Worm (Caenorhabditis elegans) whole organism, L3 larva: Measurements from ENCODE around the gene acr-14.

ENCODE experiments used
- R02D3.7 ChIP-seq: fragments of 150-350 bp; optimal IDR thresholded peaks from 2 replicates; lab custom pipeline; 2014; ENCODE audit warnings: missing biosample characterization, missing genetic modification characterization
- ZK546.5 ChIP-seq: sonication (generic microtip); optimal IDR thresholded peaks from 2 replicates; lab custom pipeline; 2017; ENCODE audit warnings: missing biosample characterization, missing genetic modification characterization
- ceh-16 ChIP-seq: sonication (generic microtip); optimal IDR thresholded peaks from 2 replicates; lab custom pipeline; 2017; ENCODE audit warnings: missing biosample characterization, missing genetic modification characterization
- ceh-28 ChIP-seq: fragments of 150-350 bp; optimal IDR thresholded peaks from 2 replicates; lab custom pipeline; 2014; ENCODE audit warnings: missing biosample characterization, missing genetic modification reagents, missing genetic modification characterization
- ceh-82 ChIP-seq: fragments of 150-350 bp; optimal IDR thresholded peaks from 2 replicates; lab custom pipeline; 2014; ENCODE audit warnings: missing biosample characterization, missing genetic modification characterization
- ceh-9 ChIP-seq: sonication (generic microtip); optimal IDR thresholded peaks from 2 replicates; lab custom pipeline; 2018; ENCODE audit warnings: missing biosample characterization, missing genetic modification characterization
- daf-12 ChIP-seq: fragments of 150-350 bp; optimal IDR thresholded peaks from 2 replicates; lab custom pipeline; 2014; ENCODE audit warnings: missing biosample characterization, missing genetic modification reagents, missing genetic modification characterization
- egl-5 ChIP-seq: fragments of 150-350 bp; optimal IDR thresholded peaks from 2 replicates; lab custom pipeline; 2017; ENCODE audit warnings: missing biosample characterization, missing genetic modification reagents, missing genetic modification characterization, inconsistent platforms
- elt-1 ChIP-seq: fragments of 150-350 bp; optimal IDR thresholded peaks from 2 replicates; lab custom pipeline; 2014; ENCODE audit warnings: missing biosample characterization, missing genetic modification characterization
- elt-2 ChIP-seq: sonication (generic microtip); optimal IDR thresholded peaks from 2 replicates; lab custom pipeline; 2016; ENCODE audit warnings: missing genetic modification reagents, mild to moderate bottlenecking, missing genetic modification characterization, missing compliant biosample characterization
- elt-3 ChIP-seq, 3 experiments: fragments of 150-350 bp in 1 of 3; sonication (generic microtip) in 2 of 3; optimal IDR thresholded peaks; 2 replicates in 2 of 3; 4 replicates in 1 of 3; lab custom pipeline; 2014 to 2017; ENCODE audit warnings: missing biosample characterization in 3 of 3, missing genetic modification characterization in 3 of 3
- fkh-10 ChIP-seq: sonication (generic microtip); optimal IDR thresholded peaks from 2 replicates; lab custom pipeline; 2017; ENCODE audit warnings: missing biosample characterization, missing genetic modification reagents, missing genetic modification characterization
- hmg-11 ChIP-seq: sonication (generic microtip); optimal IDR thresholded peaks from 2 replicates; lab custom pipeline; 2016; ENCODE audit warnings: missing genetic modification characterization, missing compliant biosample characterization
- lin-15B ChIP-seq: fragments of 150-350 bp; optimal IDR thresholded peaks from 2 replicates; lab custom pipeline; 2014; ENCODE audit warnings: missing biosample characterization, missing genetic modification characterization
- lin-39 ChIP-seq: fragments of 150-350 bp; optimal IDR thresholded peaks from 2 replicates; lab custom pipeline; 2018; ENCODE audit warnings: missing biosample characterization, missing genetic modification reagents, missing genetic modification characterization
- nfya-1 ChIP-seq: sonication (generic microtip); optimal IDR thresholded peaks from 2 replicates; lab custom pipeline; 2017; ENCODE audit warnings: missing genetic modification characterization, mild to moderate bottlenecking, missing compliant biosample characterization, antibody characterized with exemption, moderate library complexity; ENCODE audit not compliant: insufficient read depth
- nhr-11 ChIP-seq: fragments of 150-350 bp; optimal IDR thresholded peaks from 2 replicates; lab custom pipeline; 2014; ENCODE audit warnings: missing biosample characterization, missing genetic modification characterization
- nhr-12 ChIP-seq: fragments of 150-350 bp; optimal IDR thresholded peaks from 2 replicates; lab custom pipeline; 2014; ENCODE audit warnings: missing biosample characterization, missing genetic modification characterization
- nhr-23 ChIP-seq: fragments of 150-350 bp; optimal IDR thresholded peaks from 2 replicates; lab custom pipeline; 2014; ENCODE audit warnings: missing biosample characterization, missing genetic modification reagents, missing genetic modification characterization
- nhr-237 ChIP-seq: fragments of 150-350 bp; optimal IDR thresholded peaks from 2 replicates; lab custom pipeline; 2014; ENCODE audit warnings: missing biosample characterization, missing genetic modification characterization
- nhr-25 ChIP-seq: sonication (generic microtip); optimal IDR thresholded peaks from 2 replicates; lab custom pipeline; 2017; ENCODE audit warnings: missing biosample characterization, missing genetic modification characterization
- nhr-28 ChIP-seq: fragments of 150-350 bp; optimal IDR thresholded peaks from 2 replicates; lab custom pipeline; 2014; ENCODE audit warnings: missing biosample characterization, missing genetic modification characterization
- nhr-43 ChIP-seq: sonication (generic microtip); optimal IDR thresholded peaks from 2 replicates; lab custom pipeline; 2016; ENCODE audit warnings: mild to moderate bottlenecking, missing genetic modification characterization, missing compliant biosample characterization; ENCODE audit not compliant: poor library complexity, severe bottlenecking
- nhr-67 ChIP-seq: fragments of 150-350 bp; optimal IDR thresholded peaks from 2 replicates; lab custom pipeline; 2014; ENCODE audit warnings: missing biosample characterization, missing genetic modification characterization
- nhr-76 ChIP-seq: fragments of 150-350 bp; sonication (generic microtip); optimal IDR thresholded peaks from 5 replicates; lab custom pipeline; 2014; ENCODE audit warnings: missing biosample characterization, missing genetic modification characterization
- pha-4 ChIP-seq: fragments of 150-350 bp; optimal IDR thresholded peaks from 2 replicates; lab custom pipeline; 2014; ENCODE audit warnings: missing biosample characterization, missing genetic modification reagents, missing genetic modification characterization
- pqm-1 ChIP-seq: fragments of 150-350 bp; optimal IDR thresholded peaks from 2 replicates; lab custom pipeline; 2017; ENCODE audit warnings: missing biosample characterization, missing genetic modification characterization, inconsistent platforms
- sea-2 ChIP-seq: fragments of 150-350 bp; sonication (generic microtip); optimal IDR thresholded peaks from 4 replicates; lab custom pipeline; 2014; ENCODE audit warnings: missing biosample characterization, missing genetic modification reagents, missing genetic modification characterization
- skn-1 ChIP-seq: fragments of 150-350 bp; optimal IDR thresholded peaks from 2 replicates; lab custom pipeline; 2014; ENCODE audit warnings: missing biosample characterization, missing genetic modification characterization
- snpc-4 ChIP-seq: fragments of 150-350 bp; optimal IDR thresholded peaks from 2 replicates; lab custom pipeline; 2014; ENCODE audit warnings: missing biosample characterization, missing genetic modification characterization
- zag-1 ChIP-seq: fragments of 150-350 bp; optimal IDR thresholded peaks from 2 replicates; lab custom pipeline; 2014; ENCODE audit warnings: missing biosample characterization, missing genetic modification characterization
- ztf-4 ChIP-seq: fragments of 150-350 bp; optimal IDR thresholded peaks from 2 replicates; lab custom pipeline; 2014; ENCODE audit warnings: missing biosample characterization, missing genetic modification characterization

acr-14 gene

ce11 chrII:8157991-8158390 lies 19.0 kb downstream of the acr-14 start, which contains the start of gene pch-2 (continued):
- TF ChIP-seq zag-1 (no peak), daf-12 (no peak), nhr-43 (tag; lab: Kevin White, UChicago) (peak; percentile 33), ceh-9 (tag; lab: Kevin White, UChicago) (no peak)

- TF ChIP-seq ZK546.5 (tag; lab: Kevin White, UChicago) (no peak), nhr-11 (tag; lab: Kevin White, UChicago) (peak; percentile 44), nhr-25 (tag; lab: Kevin White, UChicago) (no peak)
Observed at ce11 chrII:8156845-8157373, 20.1 kb downstream of the acr-14 start, which contains the start of the genes tub-1 and tmem-138. Gene tub-1 (minus strand): TSS chrII:8156945. Gene tmem-138 (plus strand): TSS chrII:8157323.

DNA sequence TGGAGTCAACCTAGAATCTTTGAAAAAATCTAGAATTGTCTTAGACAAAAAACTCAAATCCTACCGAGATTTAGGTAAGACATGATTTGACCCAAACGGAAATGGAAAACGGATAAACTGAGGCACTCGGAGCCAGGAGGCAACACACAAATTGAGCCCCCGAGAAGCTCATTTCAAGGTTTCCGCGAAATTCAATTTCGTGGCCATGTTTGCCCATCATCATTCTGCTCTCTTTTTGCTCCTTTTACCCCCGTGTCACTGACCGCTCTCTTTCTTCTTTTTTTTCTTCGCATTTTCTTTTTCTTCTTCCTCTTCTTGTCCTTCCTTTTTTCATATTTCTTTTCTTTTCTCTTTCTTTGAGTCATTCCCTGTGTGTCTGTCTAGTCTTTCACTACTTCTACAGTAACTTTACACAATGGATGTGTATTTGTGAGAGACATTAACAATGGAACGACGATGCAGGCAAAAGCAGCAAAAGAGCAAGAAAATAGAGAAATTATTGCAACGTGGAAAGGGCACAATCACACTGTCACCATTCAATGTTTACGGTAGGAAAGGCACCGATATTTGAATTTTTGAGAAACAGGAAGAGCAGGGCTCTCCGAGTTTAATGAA lies 24.2 kb downstream of the acr-14 start:
- TF ChIP-seq fkh-10 (peak; percentile 37), ceh-9 (tag; lab: Kevin White, UChicago) (no peak), pha-4 (tag; lab: Kevin White, UChicago) (peak; percentile 60)
- TF ChIP-seq, all 47 proteins: peak for 2

- TF ChIP-seq lin-15B, result no peak
- no peak for TF ChIP-seq nhr-25 (tag; lab: Kevin White, UChicago)
- TF ChIP-seq ceh-16, result no peak
- TF ChIP-seq ZK546.5 (tag; lab: Kevin White, UChicago), result no peak
- no peak for TF ChIP-seq ceh-28
- no peak for TF ChIP-seq pha-4 (tag; lab: Kevin White, UChicago)
- TF ChIP-seq pqm-1 (tag; lab: Kevin White, UChicago), result no peak
- no peak for TF ChIP-seq skn-1
- no peak for TF ChIP-seq nhr-76 (tag; lab: Kevin White, UChicago)
Observed at ce11 chrII:8149930-8150329, 27.1 kb downstream of the acr-14 start, which contains the start of gene F10B5.3. Gene F10B5.3 (minus strand): TSS chrII:8150030.

DNA sequence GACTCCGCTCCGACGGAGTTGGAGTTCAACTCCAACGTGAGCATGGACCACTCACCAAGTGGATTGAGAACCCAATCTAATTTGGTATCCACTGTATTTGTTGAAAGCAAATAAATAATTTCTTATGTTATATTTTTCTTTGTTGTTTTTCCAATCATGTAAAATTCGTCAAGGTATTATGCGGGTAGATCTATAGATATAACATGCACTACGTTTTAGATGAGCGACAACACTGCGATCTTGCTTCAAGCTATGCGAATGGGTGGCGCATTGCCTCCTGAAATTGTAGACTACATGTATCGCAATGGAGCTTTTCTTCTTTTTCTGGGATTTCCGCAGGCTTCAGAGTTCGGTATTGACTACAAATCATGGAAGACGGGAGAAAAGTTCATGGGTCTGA lies 32.5 kb downstream of the acr-14 start, which contains the start of gene F10B5.2:
F10B5.2 (plus strand) TSS at position 220 of the 400 bp plus-strand sequence.
- TF ChIP-seq hmg-11 (no peak), nhr-76 (tag; lab: Kevin White, UChicago) (no peak), nhr-67 (tag; lab: Kevin White, UChicago) (no peak), nhr-12 (tag; lab: Kevin White, UChicago) (no peak), egl-5 (no peak), elt-3 (tag; optimal IDR thresholded peaks at IDR 0.05; lab: Kevin White, UChicago) (no peak), sea-2 (GFP tag; lab: Kevin White, UChicago) (no peak), R02D3.7 (no peak), nhr-11 (tag; lab: Kevin White, UChicago) (no peak), elt-1 (no peak), nhr-28 (tag; lab: Kevin White, UChicago) (no peak), ztf-4 (no peak), lin-39 (tag; lab: Kevin White, UChicago) (no peak), nhr-237 (tag; lab: Kevin White, UChicago) (no peak), nfya-1 (tag; lab: Kevin White, UChicago) (no peak), ceh-82 (tag; lab: Kevin White, UChicago) (no peak), nhr-25 (tag; lab: Kevin White, UChicago) (no peak)
- TF ChIP-seq, all 47 proteins: peak for 0

- TF ChIP-seq ceh-16, result no peak
- TF ChIP-seq elt-2 (tag; lab: Kevin White, UChicago), result peak; percentile 31
- TF ChIP-seq snpc-4, result peak; percentile 23
- TF ChIP-seq nhr-23 (tag; lab: Kevin White, UChicago), result peak; percentile 71
- TF ChIP-seq lin-39 (tag; lab: Kevin White, UChicago), result peak; percentile 29
- no peak for TF ChIP-seq ztf-4
- TF ChIP-seq lin-15B, result peak; percentile 84
- peak; percentile 45 for TF ChIP-seq nhr-25 (tag; lab: Kevin White, UChicago)
- TF ChIP-seq pha-4 (tag; lab: Kevin White, UChicago), result peak; percentile 81
- peak; percentile 44 for TF ChIP-seq hmg-11
- peak; percentile 86 for TF ChIP-seq nfya-1 (tag; lab: Kevin White, UChicago)
Observed at ce11 chrII:8143278-8143931, 33.6 kb downstream of the acr-14 start, which contains the start of the genes ints-11 and rpl-10. Gene ints-11 (minus strand): TSS chrII:8143478. Gene rpl-10 (plus strand): TSS chrII:8143881.
